Worm (Caenorhabditis elegans): ENCODE data around the gene B0228.8.

ce11 chrII:7736725-7737124, 24.6 kb downstream of the B0228.8 start:
- TF ChIP-seq sea-1 (GFP tag; conservative IDR thresholded peaks at IDR 0.05) (no peak), flt-1 (GFP tag; IDR thresholded peaks at IDR 0.05) (no peak), tbx-11 (GFP tag; IDR thresholded peaks at IDR 0.05) (no peak), ama-1 (optimal IDR thresholded peaks at IDR 0.05) (no peak), scrt-1 (GFP tag; IDR thresholded peaks at IDR 0.05) (no peak), hnd-1 (tag; optimal IDR thresholded peaks at IDR 0.05) (no peak), aly-1 (tag; optimal IDR thresholded peaks at IDR 0.05) (no peak), hmg-4 (GFP tag; optimal IDR thresholded peaks at IDR 0.05) (no peak)

Data from whole organism, early embryonic.